ENCODE assay signal across 3 worm cellular contexts in the genomic region with DNA sequence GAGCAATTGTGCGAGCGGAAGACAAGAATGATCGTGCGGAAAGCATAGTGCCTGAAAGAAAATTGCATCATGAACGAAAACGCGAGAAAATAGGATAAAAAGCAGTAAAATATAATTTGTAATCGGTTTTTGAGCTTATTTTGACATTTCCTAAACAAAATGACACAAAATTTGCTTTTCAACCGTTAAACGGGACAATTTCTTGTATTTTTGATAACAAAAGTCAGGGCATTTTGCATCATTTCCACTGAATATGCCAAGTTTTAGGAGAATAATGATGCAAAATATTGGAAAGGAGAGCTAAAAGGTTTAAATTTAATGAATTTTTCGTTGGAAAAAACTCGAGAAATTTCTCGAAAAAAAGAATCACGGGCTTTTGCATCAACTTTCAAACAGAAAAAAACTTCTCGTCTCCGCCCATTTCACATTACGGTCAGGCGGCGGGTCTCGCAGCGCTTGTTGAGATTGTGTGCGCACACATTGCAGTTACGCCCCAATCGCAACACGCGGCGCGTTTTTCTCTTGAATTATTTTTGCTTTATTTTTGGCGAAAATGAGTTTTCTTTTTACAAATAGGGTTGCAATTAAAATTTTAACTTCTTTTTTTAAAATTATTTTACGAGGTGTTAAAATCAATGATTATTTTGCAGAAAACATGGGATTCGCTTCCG.
TF ChIP-seq lines count a peak whose summit lies in the region.

hsp-6 (minus strand) TSS at position 51 of the 671 bp plus-strand sequence.
C37H5.5 (plus strand) TSS at position 651 of the 671 bp plus-strand sequence.

TF ChIP-seq in whole organism, L2 larva, 48 proteins besides CTCF, POLR2A, EP300 and RAD21 (continued from another document):
- no peak for TF ChIP-seq elt-3 (tag; optimal IDR thresholded peaks at IDR 0.05; lab: Kevin White, UChicago)
- peak; percentile 82 for TF ChIP-seq sma-9 (GFP tag; optimal IDR thresholded peaks at IDR 0.05; lab: Kevin White, UChicago)
- no peak for TF ChIP-seq sma-9 (tag; optimal IDR thresholded peaks at IDR 0.05; lab: Kevin White, UChicago)
- TF ChIP-seq R02D3.7 (tag; optimal IDR thresholded peaks at IDR 0.05; lab: Kevin White, UChicago) = no peak
- no peak for TF ChIP-seq aly-2 (tag; optimal IDR thresholded peaks at IDR 0.05; lab: Kevin White, UChicago)
- TF ChIP-seq skn-1 (tag; optimal IDR thresholded peaks at IDR 0.05; lab: Kevin White, UChicago) = no peak
- no peak for TF ChIP-seq nhr-10 (tag; optimal IDR thresholded peaks at IDR 0.05; lab: Kevin White, UChicago)
- no peak for TF ChIP-seq nhr-12 (tag; optimal IDR thresholded peaks at IDR 0.05; lab: Kevin White, UChicago)
- TF ChIP-seq nhr-11 (tag; optimal IDR thresholded peaks at IDR 0.05; lab: Kevin White, UChicago) = no peak
- TF ChIP-seq peb-1 (tag; optimal IDR thresholded peaks at IDR 0.05; lab: Kevin White, UChicago) = no peak
- no peak for TF ChIP-seq sem-4 (tag; optimal IDR thresholded peaks at IDR 0.05; lab: Kevin White, UChicago)
- TF ChIP-seq egl-27 (tag; optimal IDR thresholded peaks at IDR 0.05; lab: Kevin White, UChicago) = no peak
- no peak for TF ChIP-seq nhr-237 (tag; optimal IDR thresholded peaks at IDR 0.05; lab: Kevin White, UChicago)
- peak; percentile 49 for TF ChIP-seq nhr-21 (tag; optimal IDR thresholded peaks at IDR 0.05; lab: Kevin White, UChicago)
- TF ChIP-seq nhr-129 (tag; optimal IDR thresholded peaks at IDR 0.05; lab: Kevin White, UChicago) = peak; percentile 78
- TF ChIP-seq unc-39 (tag; optimal IDR thresholded peaks at IDR 0.05; lab: Kevin White, UChicago) = no peak
- TF ChIP-seq blmp-1 (tag; optimal IDR thresholded peaks at IDR 0.05; lab: Kevin White, UChicago; ENCODE audit: insufficient read depth) = peak; percentile 36
- TF ChIP-seq mbf-1 (tag; optimal IDR thresholded peaks at IDR 0.05; lab: Kevin White, UChicago) = no peak
- no peak for TF ChIP-seq alr-1 (tag; optimal IDR thresholded peaks at IDR 0.05; lab: Kevin White, UChicago)
- peak; percentile 39 for TF ChIP-seq snpc-4 (tag; optimal IDR thresholded peaks at IDR 0.05; lab: Kevin White, UChicago)
- TF ChIP-seq unc-62 (GFP tag; optimal IDR thresholded peaks at IDR 0.05; lab: Kevin White, UChicago) = no peak
- TF ChIP-seq lin-13 (GFP tag; optimal IDR thresholded peaks at IDR 0.05; lab: Kevin White, UChicago) = peak; percentile 80
- TF ChIP-seq zag-1 (tag; optimal IDR thresholded peaks at IDR 0.05; lab: Kevin White, UChicago) = peak; percentile 49
- TF ChIP-seq unc-55 (GFP tag; optimal IDR thresholded peaks at IDR 0.05; lab: Kevin White, UChicago) = peak; percentile 96
- peak; percentile 59 for TF ChIP-seq Y55F3AM.14 (GFP tag; optimal IDR thresholded peaks at IDR 0.05; lab: Kevin White, UChicago)
- TF ChIP-seq sma-3 (GFP tag; optimal IDR thresholded peaks at IDR 0.05; lab: Kevin White, UChicago) = peak; percentile 84
- no peak for TF ChIP-seq dmd-4 (tag; optimal IDR thresholded peaks at IDR 0.05; lab: Kevin White, UChicago)
- TF ChIP-seq nhr-6 (tag; optimal IDR thresholded peaks at IDR 0.05; lab: Kevin White, UChicago) = no peak

TF ChIP-seq in whole organism, L4 larva, 104 proteins besides CTCF, POLR2A, EP300 and RAD21 (continued from another document and continues in another):
- TF ChIP-seq F37D6.2 (tag; optimal IDR thresholded peaks at IDR 0.05; lab: Kevin White, UChicago) (no peak), arid-1 (GFP tag; conservative IDR thresholded peaks at IDR 0.05; lab: Robert Waterston, UW) (peak; percentile 59; the same call in 1 of the 2 replicates), R02D3.7 (tag; optimal IDR thresholded peaks at IDR 0.05; lab: Kevin White, UChicago) (no peak), attf-4 (tag; optimal IDR thresholded peaks at IDR 0.05; lab: Kevin White, UChicago) (no peak), daf-8 (GFP tag; IDR thresholded peaks at IDR 0.05; lab: Robert Waterston, UW) (no peak), lim-7 (GFP tag; IDR thresholded peaks at IDR 0.05; lab: Robert Waterston, UW) (no peak), gei-8 (GFP tag; optimal IDR thresholded peaks at IDR 0.05; lab: Kevin White, UChicago) (no peak), mdt-29 (GFP tag; IDR thresholded peaks at IDR 0.05; lab: Robert Waterston, UW) (peak; percentile 91), skn-1 (tag; optimal IDR thresholded peaks at IDR 0.05; lab: Kevin White, UChicago) (no peak), nhr-41 (GFP tag; IDR thresholded peaks at IDR 0.05; lab: Robert Waterston, UW) (no peak), Y48G9A.11 (GFP tag; IDR thresholded peaks at IDR 0.05; lab: Robert Waterston, UW) (no peak), lin-1 (GFP tag; IDR thresholded peaks at IDR 0.05; lab: Robert Waterston, UW) (no peak), mep-1 (tag; optimal IDR thresholded peaks at IDR 0.05; lab: Kevin White, UChicago) (peak; percentile 92), T20F7.1 (GFP tag; optimal IDR thresholded peaks at IDR 0.05; lab: Kevin White, UChicago) (no peak), nhr-111 (GFP tag; optimal IDR thresholded peaks at IDR 0.05; lab: Kevin White, UChicago) (no peak), dve-1 (tag; optimal IDR thresholded peaks at IDR 0.05; lab: Kevin White, UChicago; ENCODE audit: insufficient read depth) (peak; percentile 92), spr-1 (tag; optimal IDR thresholded peaks at IDR 0.05; lab: Kevin White, UChicago) (peak; percentile 70), unc-62 (GFP tag; optimal IDR thresholded peaks at IDR 0.05 in 1 of 2; lab: Kevin White, UChicago) (peak in 1 of 2 experiments; percentile 36), unc-62 (tag; optimal IDR thresholded peaks at IDR 0.05; lab: Kevin White, UChicago) (no peak), php-3 (GFP tag; IDR thresholded peaks at IDR 0.05; lab: Robert Waterston, UW) (0 out of 2 replicates have a peak, but pooled peaks have one; percentile 29), nhr-237 (tag; optimal IDR thresholded peaks at IDR 0.05; lab: Kevin White, UChicago) (no peak), lin-13 (GFP tag; optimal IDR thresholded peaks at IDR 0.05; lab: Kevin White, UChicago) (peak; percentile 86), F26F4.8 (GFP tag; conservative IDR thresholded peaks at IDR 0.05; lab: Robert Waterston, UW) (no peak), duxl-1 (tag; optimal IDR thresholded peaks at IDR 0.05; lab: Kevin White, UChicago; ENCODE audit: poor library complexity) (peak; percentile 40), F10B5.3 (tag; optimal IDR thresholded peaks at IDR 0.05; lab: Kevin White, UChicago) (no peak), zip-11 (GFP tag; IDR thresholded peaks at IDR 0.05; lab: Robert Waterston, UW) (no peak), madf-9 (GFP tag; conservative IDR thresholded peaks at IDR 0.05; lab: Robert Waterston, UW) (0 out of 2 replicates have a peak, but pooled peaks have one; percentile 25), tag-97 (GFP tag; IDR thresholded peaks at IDR 0.05; lab: Robert Waterston, UW) (no peak), ZK337.2 (GFP tag; IDR thresholded peaks at IDR 0.05; lab: Robert Waterston, UW) (0 out of 2 replicates have a peak, but pooled peaks have one; percentile 18), Y5F2A.4 (GFP tag; optimal IDR thresholded peaks at IDR 0.05; lab: Kevin White, UChicago) (no peak), daf-19 (GFP tag; conservative IDR thresholded peaks at IDR 0.05; lab: Robert Waterston, UW) (no peak), mxl-2 (GFP tag; conservative IDR thresholded peaks at IDR 0.05; lab: Robert Waterston, UW) (no peak), snpc-1.2 (GFP tag; IDR thresholded peaks at IDR 0.05; lab: Robert Waterston, UW) (no peak), F49E8.2 (tag; optimal IDR thresholded peaks at IDR 0.05; lab: Kevin White, UChicago; ENCODE audit: borderline replicate concordance) (peak; percentile 36), hif-1 (tag; optimal IDR thresholded peaks at IDR 0.05; lab: Kevin White, UChicago) (peak in 1 of 2 experiments; percentile 76), hlh-30 (tag; optimal IDR thresholded peaks at IDR 0.05; lab: Kevin White, UChicago; ENCODE audit: insufficient read depth) (peak; percentile 99), nhr-77 (tag; optimal IDR thresholded peaks at IDR 0.05; lab: Kevin White, UChicago) (peak; percentile 79), nhr-6 (tag; optimal IDR thresholded peaks at IDR 0.05; lab: Kevin White, UChicago) (peak; percentile 88), T26A8.4 (GFP tag; IDR thresholded peaks at IDR 0.05; lab: Robert Waterston, UW) (peak; percentile 68), snpc-4 (tag; optimal IDR thresholded peaks at IDR 0.05; lab: Kevin White, UChicago) (no peak), lin-38 (GFP tag; IDR thresholded peaks at IDR 0.05; lab: Robert Waterston, UW) (peak; percentile 79), ces-1 (GFP tag; optimal IDR thresholded peaks at IDR 0.05; lab: Kevin White, UChicago) (no peak), lin-15B (tag; optimal IDR thresholded peaks at IDR 0.05; lab: Kevin White, UChicago) (no peak), fkh-10 (GFP tag; optimal IDR thresholded peaks at IDR 0.05; lab: Kevin White, UChicago) (peak; percentile 73), ceh-20 (GFP tag; IDR thresholded peaks at IDR 0.05; lab: Robert Waterston, UW) (peak; percentile 66; the same call in 1 of the 2 replicates), ceh-82 (tag; optimal IDR thresholded peaks at IDR 0.05; lab: Kevin White, UChicago) (no peak), vab-7 (GFP tag; IDR thresholded peaks at IDR 0.05; lab: Robert Waterston, UW) (0 out of 2 replicates have a peak, but pooled peaks have one; percentile 36), nhr-25 (tag; optimal IDR thresholded peaks at IDR 0.05; lab: Kevin White, UChicago; ENCODE audit: borderline replicate concordance, insufficient read depth) (no peak)

TF ChIP-seq in whole organism, late embryonic, 69 proteins besides CTCF, POLR2A, EP300 and RAD21 (continued from another document):
- TF ChIP-seq nfya-1 (tag; optimal IDR thresholded peaks at IDR 0.05; lab: Kevin White, UChicago) = peak; percentile 84
- no peak for TF ChIP-seq T23F11.4 (GFP tag; optimal IDR thresholded peaks at IDR 0.05; lab: Kevin White, UChicago)
- no peak for TF ChIP-seq zip-5 (tag; optimal IDR thresholded peaks at IDR 0.05; lab: Kevin White, UChicago)
